Worm (Caenorhabditis elegans): ENCODE measurements around the gene prdx-3.

DNA sequence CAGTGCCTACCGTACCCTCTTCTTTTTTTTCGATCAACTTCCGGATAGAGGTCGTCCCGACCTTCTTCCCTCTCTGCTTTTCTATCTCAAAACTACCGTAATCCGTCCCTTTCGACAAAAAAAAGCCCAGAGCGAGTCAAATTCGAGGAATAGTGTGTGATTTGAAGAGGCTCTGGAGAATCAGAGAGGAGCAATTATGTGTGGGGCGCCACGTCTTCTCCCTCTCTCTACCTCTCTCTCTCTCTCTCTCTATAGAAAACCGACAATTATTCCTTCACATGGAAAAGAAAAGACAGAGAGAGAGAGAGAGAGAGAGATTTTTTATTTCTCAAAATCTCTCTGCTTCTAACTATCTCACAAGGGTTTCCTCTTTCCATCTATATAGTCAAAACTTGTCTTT lies 49.3 kb downstream of the prdx-3 start:
- TF ChIP-seq him-1 (tag; optimal IDR thresholded peaks at IDR 0.05) = no peak
- no peak for TF ChIP-seq W03F9.2 (tag; optimal IDR thresholded peaks at IDR 0.05)
- TF ChIP-seq dao-5 (tag; optimal IDR thresholded peaks at IDR 0.05) = no peak
